Fruit fly (Drosophila melanogaster): ENCODE results near the gene Cog8.

The Cog8 gene

DNA sequence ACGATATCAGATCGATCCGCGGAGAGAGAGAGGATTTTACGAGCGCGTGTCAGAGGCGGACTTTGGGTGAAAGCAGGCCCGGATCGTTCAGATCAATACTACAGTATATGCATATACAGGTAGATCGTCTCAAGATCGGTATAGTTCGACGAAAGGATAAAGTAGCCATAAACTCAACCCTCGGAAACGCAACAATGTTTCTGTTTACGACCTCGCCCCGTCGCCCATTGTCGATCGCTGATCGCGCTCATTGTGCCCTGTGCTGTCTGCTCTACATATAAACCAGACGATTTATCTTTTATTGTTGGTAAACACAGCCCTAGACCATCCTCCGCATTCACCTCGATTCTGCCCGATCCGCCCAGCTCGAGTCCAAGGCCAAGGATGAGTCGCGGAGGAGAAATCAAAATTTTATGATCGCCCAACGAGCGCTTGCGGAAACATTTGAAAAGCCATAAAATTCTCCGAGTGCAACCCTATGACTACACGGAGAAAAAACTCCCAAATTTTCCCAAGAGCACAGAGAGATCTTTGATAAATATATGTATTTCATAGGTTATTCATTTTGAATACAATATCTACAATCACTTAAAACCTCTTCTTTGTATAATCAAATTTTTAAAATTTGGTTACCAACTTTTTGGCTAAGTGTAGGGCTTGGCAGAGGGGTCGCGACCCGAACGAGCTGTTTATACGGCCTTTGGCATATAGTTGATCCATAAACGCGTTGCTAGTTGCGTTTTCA is 46.0 kb downstream of the Cog8 start (continued):
- peak; percentile 18 for TF ChIP-seq jing (GFP tag; optimal IDR thresholded peaks at IDR 0.05)
- TF ChIP-seq lilli (GFP tag; optimal IDR thresholded peaks at IDR 0.05) = peak; percentile 47
- no peak for TF ChIP-seq CG10321 (GFP tag; IDR thresholded peaks at IDR 0.05)
- peak; percentile 70 for TF ChIP-seq Chrac-16 (GFP tag; optimal IDR thresholded peaks at IDR 0.05)
- peak; percentile 56 for TF ChIP-seq NC2β (GFP tag; optimal IDR thresholded peaks at IDR 0.05)
- no peak for TF ChIP-seq Dll (GFP tag; IDR thresholded peaks at IDR 0.05; ENCODE audit: partially characterized antibody)
- peak in 1 of 2 experiments; percentile 82 for TF ChIP-seq Hr78 (GFP tag; optimal IDR thresholded peaks at IDR 0.05)
- no peak for TF ChIP-seq CG10543 (GFP tag; optimal IDR thresholded peaks at IDR 0.05)
- peak; percentile 34 for TF ChIP-seq CG1529 (GFP tag; optimal IDR thresholded peaks at IDR 0.05)
- TF ChIP-seq CG10979 (tag; optimal IDR thresholded peaks at IDR 0.05) = peak; percentile 85
- TF ChIP-seq chinmo (GFP tag; IDR thresholded peaks at IDR 0.05; ENCODE audit: partially characterized antibody) = no peak
- peak; percentile 33 for TF ChIP-seq Lhr (GFP tag; optimal IDR thresholded peaks at IDR 0.05)
- TF ChIP-seq CG10462 (GFP tag; optimal IDR thresholded peaks at IDR 0.05) = peak; percentile 54
- TF ChIP-seq CG1647 (GFP tag; optimal IDR thresholded peaks at IDR 0.05) = no peak
- TF ChIP-seq CG16779 (GFP tag; IDR thresholded peaks at IDR 0.05) = no peak
- TF ChIP-seq CG7987 (GFP tag; optimal IDR thresholded peaks at IDR 0.05) = no peak
- TF ChIP-seq dysf (GFP tag; IDR thresholded peaks at IDR 0.05) = 0 out of 3 replicates have a peak, but pooled peaks have one; percentile 17
- TF ChIP-seq CG2889 (GFP tag; IDR thresholded peaks at IDR 0.05) = no peak
- TF ChIP-seq Aef1 (GFP tag; IDR thresholded peaks at IDR 0.05) = no peak
- no peak for TF ChIP-seq tx (GFP tag; optimal IDR thresholded peaks at IDR 0.05)
- TF ChIP-seq CG7745 (tag; optimal IDR thresholded peaks at IDR 0.05) = no peak
- TF ChIP-seq CG15011 (GFP tag; optimal IDR thresholded peaks at IDR 0.05) = no peak
- TF ChIP-seq lola (GFP tag; optimal IDR thresholded peaks at IDR 0.05) = peak in 1 of 3 experiments; percentile 90
- TF ChIP-seq sisA (GFP tag; IDR thresholded peaks at IDR 0.05) = no peak
- TF ChIP-seq H2.0 (GFP tag; IDR thresholded peaks at IDR 0.05) = 0 out of 2 replicates have a peak, but pooled peaks have one; percentile 22
- TF ChIP-seq Gsc (GFP tag; IDR thresholded peaks at IDR 0.05) = no peak
- TF ChIP-seq pnt (GFP tag; optimal IDR thresholded peaks at IDR 0.05) = peak; percentile 47
- peak; percentile 38 for TF ChIP-seq Hr3 (GFP tag; optimal IDR thresholded peaks at IDR 0.05)
- peak; percentile 23 for TF ChIP-seq ATbp (GFP tag; optimal IDR thresholded peaks at IDR 0.05)
- TF ChIP-seq bcd (GFP tag; optimal IDR thresholded peaks at IDR 0.05) = peak; percentile 11
- peak; percentile 0 for TF ChIP-seq Nf-YB (GFP tag; optimal IDR thresholded peaks at IDR 0.05)
- no peak for TF ChIP-seq inv (GFP tag; IDR thresholded peaks at IDR 0.05; ENCODE audit: partially characterized antibody)
- no peak for TF ChIP-seq pzg (GFP tag; optimal IDR thresholded peaks at IDR 0.05)
- TF ChIP-seq cas (GFP tag; IDR thresholded peaks at IDR 0.05) = no peak
- peak; percentile 52; the same call in 1 of the 2 replicates for TF ChIP-seq CG6689 (GFP tag; IDR thresholded peaks at IDR 0.05)
- TF ChIP-seq ERR (GFP tag; optimal IDR thresholded peaks at IDR 0.05) = no peak
- peak; percentile 35 for TF ChIP-seq Atf-2 (GFP tag; optimal IDR thresholded peaks at IDR 0.05)
- no peak for TF ChIP-seq ash1 (GFP tag; optimal IDR thresholded peaks at IDR 0.05)
- peak; percentile 56 for TF ChIP-seq CG30403 (GFP tag; optimal IDR thresholded peaks at IDR 0.05)
- TF ChIP-seq oc (tag; optimal IDR thresholded peaks at IDR 0.05) = peak; percentile 22
- TF ChIP-seq ind (GFP tag; optimal IDR thresholded peaks at IDR 0.05) = peak; percentile 3
- no peak for TF ChIP-seq CG13894 (tag; optimal IDR thresholded peaks at IDR 0.05)
- peak; percentile 69 for TF ChIP-seq CG7839 (tag; optimal IDR thresholded peaks at IDR 0.05)
- no peak for TF ChIP-seq ro (GFP tag; IDR thresholded peaks at IDR 0.05)
- no peak for TF ChIP-seq Tbp (GFP tag; optimal IDR thresholded peaks at IDR 0.05)
- TF ChIP-seq Dek (tag; optimal IDR thresholded peaks at IDR 0.05) = no peak
- no peak for TF ChIP-seq mld (GFP tag; IDR thresholded peaks at IDR 0.05; ENCODE audit: partially characterized antibody)
- no peak for TF ChIP-seq Fer2 (tag; optimal IDR thresholded peaks at IDR 0.05)
- TF ChIP-seq HmgZ (tag; optimal IDR thresholded peaks at IDR 0.05) = no peak
